Worm (Caenorhabditis elegans) whole organism, L4 larva: ENCODE results near the gene frpr-19.

Experiments used
- aly-2 ChIP-seq: sonication (generic microtip); optimal IDR thresholded peaks from 2 replicates; lab custom pipeline; 2018; ENCODE audit warnings: missing biosample characterization, missing genetic modification characterization
- daf-12 ChIP-seq: fragments of 150-350 bp; optimal IDR thresholded peaks from 2 replicates; lab custom pipeline; 2014; ENCODE audit warnings: missing biosample characterization, missing genetic modification reagents, missing genetic modification characterization
- egl-27 ChIP-seq: sonication (generic microtip); optimal IDR thresholded peaks from 3 replicates; lab custom pipeline; 2017; ENCODE audit warnings: missing biosample characterization, missing genetic modification reagents, missing genetic modification characterization
- hif-1 ChIP-seq, 2 experiments: sonication (generic microtip); optimal IDR thresholded peaks; 2 replicates each; lab custom pipeline; 2016 to 2017; ENCODE audit warnings: missing compliant biosample characterization in 2 of 2, missing genetic modification characterization in 2 of 2, missing genetic modification reagents in 2 of 2, missing genotype in 2 of 2, mild to moderate bottlenecking in 1 of 2
- nhr-10 ChIP-seq: fragments of 150-350 bp; optimal IDR thresholded peaks from 2 replicates; lab custom pipeline; 2014; ENCODE audit warnings: missing biosample characterization, missing genetic modification characterization
- pqm-1 ChIP-seq: sonication (generic microtip); optimal IDR thresholded peaks from 2 replicates; lab custom pipeline; 2017; ENCODE audit warnings: missing biosample characterization, missing genetic modification characterization
- skn-1 ChIP-seq: fragments of 150-350 bp; optimal IDR thresholded peaks from 2 replicates; lab custom pipeline; 2014; ENCODE audit warnings: missing biosample characterization, missing genetic modification characterization
- unc-62 ChIP-seq, 3 experiments: fragments of 150-350 bp in 1 of 3; sonication (generic microtip); optimal IDR thresholded peaks in 2 of 3; peaks in 1 of 3; 1 replicate in 1 of 3; 2 replicates in 2 of 3; lab custom pipeline; 2014 to 2017; ENCODE audit warnings: missing biosample characterization in 3 of 3, missing genetic modification characterization in 3 of 3, missing genetic modification reagents in 3 of 3, missing genotype in 1 of 3

ce11 chrIV:1803882-1804281 lies 22.4 kb upstream of the frpr-19 start, which contains the start of gene Y38C1BA.1:
- TF ChIP-seq skn-1 (no peak), aly-2 (tag; lab: Kevin White, UChicago) (no peak), nhr-10 (tag; lab: Kevin White, UChicago) (no peak), pqm-1 (tag; lab: Kevin White, UChicago) (no peak), egl-27 (tag; lab: Kevin White, UChicago) (no peak), unc-62 (GFP tag; optimal IDR thresholded peaks at IDR 0.05 in 1 of 2; lab: Kevin White, UChicago) (no peak), unc-62 (tag; optimal IDR thresholded peaks at IDR 0.05; lab: Kevin White, UChicago) (no peak), daf-12 (tag; lab: Kevin White, UChicago) (no peak), hif-1 (tag; optimal IDR thresholded peaks at IDR 0.05; lab: Kevin White, UChicago) (no peak)
